Worm (Caenorhabditis elegans) whole organism, L4 larva: Measurements from ENCODE around the gene T20D3.6.
A peak's percentile ranks its signal among the peaks of the same experiment; 100 is the strongest.

Source experiments
- ZK546.5 ChIP-seq, 2 experiments: sonication (generic microtip); optimal IDR thresholded peaks; 2 replicates each; lab custom pipeline; 2017; ENCODE audit warnings: missing biosample characterization in 2 of 2, missing genetic modification characterization in 2 of 2
- aha-1 ChIP-seq: fragments of 150-350 bp; peaks from one replicate; lab custom pipeline; 2014; ENCODE audit warnings: missing biosample characterization, missing genetic modification characterization
- ceh-44 ChIP-seq: fragments of 200-800 bp; sonication (Bioruptor generic); IDR thresholded peaks from 2 replicates; pipeline ENCODE4 v1.3.6; 2022; ENCODE audit warnings: missing genetic modification reagents, missing genetic modification characterization, missing compliant biosample characterization
- dmd-8 ChIP-seq: fragments of 200-800 bp; sonication (Bioruptor generic); IDR thresholded peaks from 2 replicates; pipeline ENCODE4 v1.3.6; 2022; ENCODE audit warnings: missing genetic modification characterization, missing compliant biosample characterization
- dpl-1 ChIP-seq: fragments of 150-350 bp; optimal IDR thresholded peaks from 2 replicates; lab custom pipeline; 2014; ENCODE audit warnings: missing biosample characterization, missing genetic modification reagents, missing genetic modification characterization
- fkh-10 ChIP-seq: fragments of 150-350 bp; optimal IDR thresholded peaks from 2 replicates; lab custom pipeline; 2014; ENCODE audit warnings: missing biosample characterization, missing genetic modification reagents, missing genetic modification characterization
- nhr-25 ChIP-seq: sonication (generic microtip); optimal IDR thresholded peaks from 2 replicates; lab custom pipeline; 2017; ENCODE audit warnings: missing genetic modification characterization, mild to moderate bottlenecking, missing compliant biosample characterization, antibody characterized with exemption, moderate library complexity, borderline replicate concordance; ENCODE audit not compliant: insufficient read depth
- set-16 ChIP-seq: fragments of 200-800 bp; sonication (Bioruptor generic); IDR thresholded peaks from 2 replicates; pipeline ENCODE4 v1.3.6; 2022; ENCODE audit warnings: missing genetic modification reagents, missing genetic modification characterization, missing compliant biosample characterization
- unc-130 ChIP-seq: sonication (generic microtip); optimal IDR thresholded peaks from 2 replicates; lab custom pipeline; 2016; ENCODE audit warnings: missing genetic modification reagents, missing genetic modification characterization, missing compliant biosample characterization
- zfp-3 ChIP-seq: fragments of 200-800 bp; sonication (Bioruptor generic); conservative IDR thresholded peaks from 2 replicates; pipeline ENCODE4 v1.3.6; 2022; ENCODE audit warnings: missing genetic modification reagents, missing genetic modification characterization, missing compliant biosample characterization
- zip-11 ChIP-seq: fragments of 200-800 bp; sonication (Bioruptor generic); IDR thresholded peaks from 2 replicates; pipeline ENCODE4 v1.3.6; 2022; ENCODE audit warnings: missing genetic modification characterization, missing compliant biosample characterization

ce11 chrIV:9296285-9296684, 42.8 kb downstream of the T20D3.6 start, which contains the start of gene F49C12.1:
- TF ChIP-seq nhr-25 = no peak
- TF ChIP-seq dpl-1 = no peak
- no peak for TF ChIP-seq zfp-3
- TF ChIP-seq ceh-44 (GFP tag; lab: Robert Waterston, UW) = no peak
- no peak for TF ChIP-seq dmd-8 (GFP tag; lab: Robert Waterston, UW)
- TF ChIP-seq unc-130 = no peak
- no peak for TF ChIP-seq set-16 (GFP tag; lab: Robert Waterston, UW)
- no peak for TF ChIP-seq fkh-10 (GFP tag; lab: Kevin White, UChicago)
- TF ChIP-seq ZK546.5 (tag; optimal IDR thresholded peaks at IDR 0.05; lab: Kevin White, UChicago) = no peak
- TF ChIP-seq aha-1 (tag; lab: Kevin White, UChicago) = peak; percentile 51
- TF ChIP-seq zip-11 (GFP tag; lab: Robert Waterston, UW) = no peak
